Fruit fly (Drosophila melanogaster) whole organism, embryonic: ENCODE data around the gene Epp.
A peak's percentile ranks its signal among the peaks of the same experiment; 100 is the strongest.

Experiments used
- Antp ChIP-seq: fragments of 200-800 bp; sonication (Bioruptor generic); optimal IDR thresholded peaks from 3 replicates; lab custom pipeline; 2016; ENCODE audit warnings: missing biosample characterization, missing genetic modification characterization
- Atf6 ChIP-seq: fragments of 200-800 bp; sonication (Bioruptor generic); IDR thresholded peaks from 2 replicates; pipeline ENCODE4 v1.3.6; 2022; ENCODE audit warnings: missing biosample characterization, missing genetic modification characterization
- Bteb2 ChIP-seq: fragments of 200-800 bp; sonication (Bioruptor generic); optimal IDR thresholded peaks from 2 replicates; lab custom pipeline; 2016; ENCODE audit warnings: missing biosample characterization, missing genetic modification characterization
- CG12219 ChIP-seq: fragments of 200-800 bp; sonication (Bioruptor generic); optimal IDR thresholded peaks from 3 replicates; lab custom pipeline; 2018; ENCODE audit warnings: missing biosample characterization, mild to moderate bottlenecking, missing genetic modification characterization
- CG13894 ChIP-seq: fragments of 200-800 bp; sonication (Bioruptor generic); optimal IDR thresholded peaks from 3 replicates; lab custom pipeline; 2018; ENCODE audit warnings: missing biosample characterization, mild to moderate bottlenecking, missing genetic modification characterization, moderate library complexity
- CG14667 ChIP-seq: fragments of 200-800 bp; sonication (Bioruptor generic); IDR thresholded peaks from 2 replicates; pipeline ENCODE4 v1.3.6; 2022; ENCODE audit warnings: missing biosample characterization, missing genetic modification characterization
- CG1603 ChIP-seq: fragments of 200-800 bp; sonication (Bioruptor generic); optimal IDR thresholded peaks from 2 replicates; lab custom pipeline; 2019; ENCODE audit warnings: missing biosample characterization, mild to moderate bottlenecking, missing genetic modification characterization, moderate library complexity
- CG1647 ChIP-seq: fragments of 200-800 bp; sonication (Bioruptor generic); optimal IDR thresholded peaks from 3 replicates; lab custom pipeline; 2016; ENCODE audit warnings: missing biosample characterization, missing genetic modification characterization
- CG17912 ChIP-seq: fragments of 200-800 bp; sonication (Bioruptor generic); optimal IDR thresholded peaks from 2 replicates; lab custom pipeline; 2018; ENCODE audit warnings: missing biosample characterization, mild to moderate bottlenecking, missing genetic modification characterization
- CG18764 ChIP-seq: fragments of 200-800 bp; sonication (Bioruptor generic); optimal IDR thresholded peaks from 3 replicates; lab custom pipeline; 2016; ENCODE audit warnings: missing biosample characterization, missing genetic modification characterization
- CG2116 ChIP-seq: fragments of 200-800 bp; sonication (Bioruptor generic); optimal IDR thresholded peaks from 3 replicates; lab custom pipeline; 2018; ENCODE audit warnings: missing biosample characterization, mild to moderate bottlenecking, missing genetic modification characterization
- CG2202 ChIP-seq: fragments of 200-800 bp; sonication (Bioruptor generic); optimal IDR thresholded peaks from 2 replicates; lab custom pipeline; 2018; ENCODE audit warnings: missing biosample characterization, mild to moderate bottlenecking, missing genetic modification characterization
- CG3407 ChIP-seq: fragments of 200-800 bp; sonication (Bioruptor generic); optimal IDR thresholded peaks from 2 replicates; lab custom pipeline; 2018; ENCODE audit warnings: missing biosample characterization, mild to moderate bottlenecking, missing genetic modification characterization
- CG34224 ChIP-seq: fragments of 200-800 bp; sonication (Bioruptor generic); IDR thresholded peaks from 3 replicates; pipeline ENCODE4 v1.3.6; 2022; ENCODE audit warnings: missing biosample characterization, missing genetic modification characterization; ENCODE audit not compliant: partially characterized antibody
- CG4282 ChIP-seq: fragments of 200-800 bp; sonication (Bioruptor generic); optimal IDR thresholded peaks from 2 replicates; lab custom pipeline; 2016; ENCODE audit warnings: missing biosample characterization, missing genetic modification characterization
- CG4360 ChIP-seq: fragments of 200-800 bp; sonication (Bioruptor generic); IDR thresholded peaks from 2 replicates; pipeline ENCODE4 v1.3.6; 2022; ENCODE audit warnings: missing biosample characterization, missing genetic modification characterization
- CG6689 ChIP-seq: fragments of 200-800 bp; sonication (Bioruptor generic); IDR thresholded peaks from 2 replicates; pipeline ENCODE4 v1.3.6; 2022; ENCODE audit warnings: missing biosample characterization, missing genetic modification characterization
- CG8765 ChIP-seq: fragments of 200-800 bp; sonication (Bioruptor generic); IDR thresholded peaks from 2 replicates; pipeline ENCODE4 v1.3.6; 2022; ENCODE audit warnings: missing biosample characterization, missing genetic modification characterization
- Dad ChIP-seq: fragments of 200-800 bp; sonication (Bioruptor generic); optimal IDR thresholded peaks from 3 replicates; lab custom pipeline; 2016; ENCODE audit warnings: missing biosample characterization, missing genetic modification characterization
- Dip3 ChIP-seq: fragments of 200-800 bp; sonication (Bioruptor generic); optimal IDR thresholded peaks from 3 replicates; lab custom pipeline; 2016; ENCODE audit warnings: missing biosample characterization, missing genetic modification characterization
- Gsc ChIP-seq: fragments of 200-800 bp; sonication (Bioruptor generic); IDR thresholded peaks from 2 replicates; pipeline ENCODE4 v1.3.6; 2022; ENCODE audit warnings: missing biosample characterization, missing genetic modification characterization
- Meics ChIP-seq: fragments of 200-800 bp; sonication (Bioruptor generic); optimal IDR thresholded peaks from 2 replicates; lab custom pipeline; 2017; ENCODE audit warnings: missing biosample characterization, mild to moderate bottlenecking, missing genetic modification characterization
- Sry-β ChIP-seq: fragments of 200-800 bp; sonication (Bioruptor generic); optimal IDR thresholded peaks from 2 replicates; lab custom pipeline; 2018; ENCODE audit warnings: missing biosample characterization, mild to moderate bottlenecking, missing genetic modification characterization, moderate library complexity
- YL-1 ChIP-seq: fragments of 200-800 bp; sonication (Bioruptor generic); optimal IDR thresholded peaks from 3 replicates; lab custom pipeline; 2017; ENCODE audit warnings: missing biosample characterization, mild to moderate bottlenecking, missing genetic modification characterization
- ase ChIP-seq: fragments of 200-800 bp; sonication (Bioruptor generic); IDR thresholded peaks from 3 replicates; pipeline ENCODE4 v1.3.6; 2022; ENCODE audit warnings: missing biosample characterization, missing genetic modification characterization
- ato ChIP-seq: fragments of 200-800 bp; sonication (Bioruptor generic); IDR thresholded peaks from 2 replicates; pipeline ENCODE4 v1.3.6; 2022; ENCODE audit warnings: missing biosample characterization, missing genetic modification characterization; ENCODE audit not compliant: partially characterized antibody
- cwo ChIP-seq: fragments of 200-800 bp; sonication (Bioruptor generic); optimal IDR thresholded peaks from 3 replicates; lab custom pipeline; 2017; ENCODE audit warnings: missing biosample characterization, missing genetic modification characterization, mild to moderate bottlenecking, moderate library complexity, missing genetic modification reagents
- dm ChIP-seq: fragments of 200-800 bp; sonication (Bioruptor generic); optimal IDR thresholded peaks from 3 replicates; lab custom pipeline; 2016; ENCODE audit warnings: missing biosample characterization, missing genetic modification characterization
- fru ChIP-seq: fragments of >200 bp; optimal IDR thresholded peaks from 2 replicates; lab custom pipeline; 2017
- gce ChIP-seq: fragments of 200-800 bp; sonication (Bioruptor generic); IDR thresholded peaks from 3 replicates; pipeline ENCODE4 v1.3.6; 2022; ENCODE audit warnings: missing biosample characterization, missing genetic modification characterization
- gem ChIP-seq: fragments of 200-800 bp; sonication (Bioruptor generic); optimal IDR thresholded peaks from 2 replicates; lab custom pipeline; 2019; ENCODE audit warnings: missing biosample characterization, mild to moderate bottlenecking, missing genetic modification characterization, moderate library complexity
- gfzf ChIP-seq: fragments of 200-800 bp; sonication (Bioruptor generic); optimal IDR thresholded peaks from 2 replicates; lab custom pipeline; 2016; ENCODE audit warnings: missing biosample characterization, mild to moderate bottlenecking, missing genetic modification characterization, moderate library complexity
- grn ChIP-seq: fragments of 200-800 bp; sonication (Bioruptor generic); optimal IDR thresholded peaks from 3 replicates; lab custom pipeline; 2017; ENCODE audit warnings: missing biosample characterization, missing genetic modification characterization
- jigr1 ChIP-seq: fragments of 200-800 bp; sonication (Bioruptor generic); IDR thresholded peaks from 3 replicates; pipeline ENCODE4 v1.3.6; 2022; ENCODE audit warnings: missing biosample characterization, missing genetic modification characterization
- jing ChIP-seq: fragments of 200-800 bp; sonication (Bioruptor generic); optimal IDR thresholded peaks from 2 replicates; lab custom pipeline; 2018; ENCODE audit warnings: missing biosample characterization, mild to moderate bottlenecking, missing genetic modification characterization
- maf-S ChIP-seq: fragments of 200-800 bp; sonication (Bioruptor generic); optimal IDR thresholded peaks from 2 replicates; lab custom pipeline; 2016; ENCODE audit warnings: missing biosample characterization, missing genetic modification characterization
- mirr ChIP-seq: fragments of 200-800 bp; sonication (Bioruptor generic); optimal IDR thresholded peaks from 3 replicates; lab custom pipeline; 2018; ENCODE audit warnings: missing biosample characterization, mild to moderate bottlenecking, missing genetic modification characterization
- nom ChIP-seq: fragments of 200-800 bp; sonication (Bioruptor generic); optimal IDR thresholded peaks from 2 replicates; lab custom pipeline; 2017; ENCODE audit warnings: missing biosample characterization, missing genetic modification characterization, mild to moderate bottlenecking, moderate library complexity, missing genetic modification reagents
- pb ChIP-seq: fragments of 200-800 bp; sonication (Bioruptor generic); optimal IDR thresholded peaks from 3 replicates; lab custom pipeline; 2016; ENCODE audit warnings: missing biosample characterization, missing genetic modification characterization
- phol ChIP-seq: fragments of 200-800 bp; sonication (Bioruptor generic); optimal IDR thresholded peaks from 3 replicates; lab custom pipeline; 2018; ENCODE audit warnings: missing biosample characterization, mild to moderate bottlenecking, missing genetic modification characterization, moderate library complexity
- prd ChIP-seq, 3 experiments: fragments of >200 bp in 2 of 3; fragments of 200-800 bp in 1 of 3; sonication (Bioruptor generic) in 1 of 3; optimal IDR thresholded peaks in 2 of 3; IDR thresholded peaks in 1 of 3; 2 replicates in 2 of 3; 3 replicates in 1 of 3; pipeline versions ENCODE4 v1.3.6 to Lab custom; 2017 to 2022; ENCODE audit warnings: missing biosample characterization in 1 of 3, missing genetic modification characterization in 1 of 3
- pros ChIP-seq: fragments of 200-800 bp; sonication (Bioruptor generic); optimal IDR thresholded peaks from 3 replicates; lab custom pipeline; 2019; ENCODE audit warnings: missing biosample characterization, mild to moderate bottlenecking, missing genetic modification characterization, moderate library complexity
- repo ChIP-seq: fragments of 200-800 bp; sonication (Bioruptor generic); optimal IDR thresholded peaks from 2 replicates; lab custom pipeline; 2016; ENCODE audit warnings: missing biosample characterization, missing genetic modification characterization
- sob ChIP-seq: fragments of 200-800 bp; sonication (Bioruptor generic); IDR thresholded peaks from 2 replicates; pipeline ENCODE4 v1.3.6; 2022; ENCODE audit warnings: missing biosample characterization, missing genetic modification characterization
- sug ChIP-seq: fragments of 200-800 bp; optimal IDR thresholded peaks from 2 replicates; lab custom pipeline; 2019; ENCODE audit warnings: missing biosample characterization, mild to moderate bottlenecking, missing genetic modification characterization, moderate library complexity
- tap ChIP-seq: fragments of 200-800 bp; optimal IDR thresholded peaks from 3 replicates; lab custom pipeline; 2019; ENCODE audit warnings: missing biosample characterization, mild to moderate bottlenecking, missing genetic modification characterization, moderate library complexity
- unc-4 ChIP-seq: fragments of 200-800 bp; sonication (Bioruptor generic); IDR thresholded peaks from 2 replicates; pipeline ENCODE4 v1.3.6; 2022; ENCODE audit warnings: missing biosample characterization, missing genetic modification characterization; ENCODE audit not compliant: partially characterized antibody
- vfl ChIP-seq: fragments of 200-800 bp; sonication (Bioruptor generic); optimal IDR thresholded peaks from 2 replicates; lab custom pipeline; 2016; ENCODE audit warnings: missing biosample characterization, missing genetic modification characterization
- vvl ChIP-seq: fragments of 200-800 bp; sonication (Bioruptor generic); IDR thresholded peaks from 2 replicates; pipeline ENCODE4 v1.3.6; 2022; ENCODE audit warnings: missing biosample characterization, missing genetic modification characterization

The Epp gene

DNA sequence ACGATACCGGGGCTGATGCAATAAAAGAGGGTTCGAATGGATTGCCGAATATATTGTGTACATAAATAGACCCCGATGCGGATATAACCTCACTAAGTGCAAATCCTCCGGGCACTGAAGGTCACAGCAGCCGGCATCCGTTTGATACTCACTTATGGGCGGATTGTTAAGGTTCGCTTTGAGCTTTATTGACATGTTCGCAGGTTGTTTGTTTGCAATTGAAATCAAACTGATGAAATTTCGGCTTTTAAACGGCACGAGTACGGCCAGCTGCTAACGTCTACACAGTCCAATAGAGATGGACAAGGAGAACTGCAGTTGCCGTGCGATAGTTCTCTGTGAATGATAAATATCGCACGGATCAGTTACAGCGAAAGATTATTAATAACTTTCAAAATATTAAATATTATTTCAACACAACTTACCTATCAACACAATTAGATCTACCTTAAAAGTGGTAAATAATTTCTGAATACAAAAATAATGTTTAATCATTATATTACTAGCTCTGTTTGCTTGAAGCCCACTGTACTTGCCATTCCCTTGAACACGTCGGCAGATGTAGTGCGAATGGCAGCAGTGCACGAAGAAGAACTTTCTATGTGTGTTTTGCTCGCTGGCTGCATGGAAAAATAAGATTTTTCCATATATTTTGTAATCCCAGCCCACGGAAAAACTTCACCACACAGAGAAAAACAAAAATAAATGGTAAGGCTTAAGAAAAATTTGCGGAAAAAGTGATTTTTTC lies 34.5 kb downstream of the Epp start, which contains the start of the genes GluProRS and AP-1sigma (continued):
- TF ChIP-seq CG4282 (GFP tag; lab: Kevin White, UChicago) (peak; percentile 63), nom (peak; percentile 22), CG4360 (GFP tag; lab: Robert Waterston, UW) (peak; percentile 78), CG34224 (GFP tag; lab: Robert Waterston, UW) (peak; percentile 95), gem (peak; percentile 95), Atf6 (GFP tag; lab: Robert Waterston, UW) (peak; percentile 94), CG2116 (GFP tag; lab: Kevin White, UChicago) (peak; percentile 70), vvl (GFP tag; lab: Robert Waterston, UW) (peak; percentile 98), gce (peak; percentile 87), CG6689 (GFP tag; lab: Robert Waterston, UW) (peak; percentile 94), Antp (peak; percentile 74), phol (peak; percentile 94), vfl (GFP tag; lab: Kevin White, UChicago) (peak; percentile 89), sob (GFP tag; lab: Robert Waterston, UW) (peak; percentile 96), pb (peak; percentile 47), CG14667 (GFP tag; lab: Robert Waterston, UW) (peak; percentile 97), jigr1 (peak; percentile 89), YL-1 (peak; percentile 81), Dad (peak; percentile 86), CG18764 (GFP tag; lab: Kevin White, UChicago) (peak; percentile 88), jing (GFP tag; lab: Kevin White, UChicago) (peak; percentile 74), Gsc (GFP tag; lab: Robert Waterston, UW) (peak; percentile 93), maf-S (peak; percentile 82), mirr (GFP tag; lab: Kevin White, UChicago) (peak; percentile 70), gfzf (GFP tag; lab: Kevin White, UChicago) (no peak), pros (GFP tag; lab: Kevin White, UChicago) (no peak), prd (optimal IDR thresholded peaks at IDR 0.05; lab: Kevin White, UChicago) (no peak), prd (GFP tag; IDR thresholded peaks at IDR 0.05; lab: Robert Waterston, UW) (peak; percentile 98), Meics (GFP tag; lab: Kevin White, UChicago) (peak; percentile 87), ato (GFP tag; lab: Robert Waterston, UW) (peak; percentile 67), CG17912 (peak; percentile 39), ase (GFP tag; lab: Robert Waterston, UW) (peak; percentile 94), CG2202 (tag; lab: Kevin White, UChicago) (peak; percentile 67), dm (peak; percentile 79), CG13894 (tag; lab: Kevin White, UChicago) (no peak), unc-4 (peak; percentile 90), CG1647 (GFP tag; lab: Kevin White, UChicago) (peak; percentile 90), Dip3 (GFP tag; lab: Kevin White, UChicago) (peak; percentile 85), CG3407 (peak; percentile 83), Bteb2 (peak; percentile 76), Sry-β (GFP tag; lab: Kevin White, UChicago) (no peak), grn (GFP tag; lab: Kevin White, UChicago) (peak; percentile 56), cwo (peak; percentile 80), CG12219 (GFP tag; lab: Kevin White, UChicago) (peak; percentile 68), tap (tag; lab: Kevin White, UChicago) (peak; percentile 74), CG1603 (tag; lab: Kevin White, UChicago) (peak; percentile 92), repo (GFP tag; lab: Kevin White, UChicago) (peak; percentile 50), CG8765 (GFP tag; lab: Robert Waterston, UW) (peak; percentile 96), fru (lab: Kevin White, UChicago) (no peak), sug (tag; lab: Kevin White, UChicago) (peak; percentile 89)
